Worm (Caenorhabditis elegans) whole organism, late embryonic: ENCODE measurements around the gene daf-31.
A peak's percentile ranks its signal among the peaks of the same experiment; 100 is the strongest.

Experiments used
- F13H6.1 ChIP-seq: sonication (generic microtip); optimal IDR thresholded peaks from 2 replicates; lab custom pipeline; 2016; ENCODE audit warnings: missing genetic modification characterization, missing compliant biosample characterization
- K09A11.1 ChIP-seq: sonication (generic microtip); optimal IDR thresholded peaks from 2 replicates; lab custom pipeline; 2017; ENCODE audit warnings: antibody characterized with exemption, mild to moderate bottlenecking, missing genetic modification characterization, missing compliant biosample characterization; ENCODE audit not compliant: insufficient read depth
- T23F11.4 ChIP-seq: fragments of 200-800 bp; sonication (Bioruptor generic); optimal IDR thresholded peaks from 2 replicates; lab custom pipeline; 2018; ENCODE audit warnings: mild to moderate bottlenecking, missing genetic modification characterization, missing compliant biosample characterization
- ama-1 ChIP-seq: fragments of 150-350 bp; optimal IDR thresholded peaks from 2 replicates; lab custom pipeline; 2014
- ceh-14 ChIP-seq: sonication (generic microtip); optimal IDR thresholded peaks from 2 replicates; lab custom pipeline; 2016; ENCODE audit warnings: missing genotype, missing genetic modification characterization, missing compliant biosample characterization
- ceh-19 ChIP-seq: fragments of 200-800 bp; sonication (Bioruptor generic); optimal IDR thresholded peaks from 2 replicates; lab custom pipeline; 2018; ENCODE audit warnings: mild to moderate bottlenecking, missing genetic modification characterization, missing compliant biosample characterization
- ceh-2 ChIP-seq: sonication (generic microtip); optimal IDR thresholded peaks from 2 replicates; lab custom pipeline; 2016; ENCODE audit warnings: missing genotype, missing genetic modification characterization, missing compliant biosample characterization
- ceh-24 ChIP-seq: sonication (generic microtip); optimal IDR thresholded peaks from 2 replicates; lab custom pipeline; 2016; ENCODE audit warnings: mild to moderate bottlenecking, missing genetic modification characterization, missing compliant biosample characterization
- ceh-31 ChIP-seq: sonication (generic microtip); optimal IDR thresholded peaks from 2 replicates; lab custom pipeline; 2016; ENCODE audit warnings: missing genetic modification characterization, missing compliant biosample characterization
- ceh-34 ChIP-seq: sonication (generic microtip); optimal IDR thresholded peaks from 2 replicates; lab custom pipeline; 2016; ENCODE audit warnings: mild to moderate bottlenecking, missing genetic modification characterization, missing compliant biosample characterization
- ceh-48 ChIP-seq: sonication (generic microtip); optimal IDR thresholded peaks from 2 replicates; lab custom pipeline; 2016; ENCODE audit warnings: missing genetic modification characterization, inconsistent platforms, missing compliant biosample characterization
- ceh-9 ChIP-seq: sonication (generic microtip); optimal IDR thresholded peaks from 2 replicates; lab custom pipeline; 2016; ENCODE audit warnings: mild to moderate bottlenecking, missing genetic modification characterization, inconsistent platforms, missing compliant biosample characterization
- che-1 ChIP-seq: sonication (generic microtip); optimal IDR thresholded peaks from 2 replicates; lab custom pipeline; 2016; ENCODE audit warnings: mild to moderate bottlenecking, missing genetic modification characterization, missing compliant biosample characterization
- dmd-4 ChIP-seq: sonication (generic microtip); optimal IDR thresholded peaks from 2 replicates; lab custom pipeline; 2016; ENCODE audit warnings: borderline replicate concordance, missing genetic modification characterization, missing compliant biosample characterization
- dve-1 ChIP-seq: sonication (generic microtip); optimal IDR thresholded peaks from 2 replicates; lab custom pipeline; 2017; ENCODE audit warnings: antibody characterized with exemption, mild to moderate bottlenecking, missing genetic modification characterization, missing compliant biosample characterization
- eyg-1 ChIP-seq: sonication (generic microtip); optimal IDR thresholded peaks from 2 replicates; lab custom pipeline; 2016; ENCODE audit warnings: missing genotype, missing genetic modification characterization, missing compliant biosample characterization
- fkh-6 ChIP-seq: sonication (generic microtip); optimal IDR thresholded peaks from 2 replicates; lab custom pipeline; 2016; ENCODE audit warnings: missing genetic modification characterization, missing compliant biosample characterization
- gmeb-2 ChIP-seq: sonication (generic microtip); optimal IDR thresholded peaks from 2 replicates; lab custom pipeline; 2016; ENCODE audit warnings: missing genetic modification characterization, inconsistent platforms, missing compliant biosample characterization
- hlh-13 ChIP-seq: fragments of 200-800 bp; sonication (Bioruptor generic); optimal IDR thresholded peaks from 2 replicates; lab custom pipeline; 2018; ENCODE audit warnings: mild to moderate bottlenecking, missing genetic modification characterization, missing compliant biosample characterization
- hlh-15 ChIP-seq: sonication (generic microtip); optimal IDR thresholded peaks from 2 replicates; lab custom pipeline; 2016; ENCODE audit warnings: missing genetic modification characterization, missing compliant biosample characterization
- hlh-6 ChIP-seq: sonication (generic microtip); optimal IDR thresholded peaks from 2 replicates; lab custom pipeline; 2016; ENCODE audit warnings: missing genotype, missing genetic modification characterization, missing compliant biosample characterization
- hlh-8 ChIP-seq: sonication (generic microtip); optimal IDR thresholded peaks from 2 replicates; lab custom pipeline; 2016; ENCODE audit warnings: missing genotype, missing genetic modification characterization, missing compliant biosample characterization
- lin-11 ChIP-seq: fragments of 200-800 bp; sonication (Bioruptor generic); optimal IDR thresholded peaks from 2 replicates; lab custom pipeline; 2018; ENCODE audit warnings: mild to moderate bottlenecking, missing genetic modification characterization, missing compliant biosample characterization
- mec-3 ChIP-seq: sonication (generic microtip); optimal IDR thresholded peaks from 2 replicates; lab custom pipeline; 2016; ENCODE audit warnings: borderline replicate concordance, missing genetic modification characterization, missing compliant biosample characterization
- nfya-1 ChIP-seq: sonication (generic microtip); optimal IDR thresholded peaks from 2 replicates; lab custom pipeline; 2017; ENCODE audit warnings: missing genetic modification characterization, mild to moderate bottlenecking, missing compliant biosample characterization, antibody characterized with exemption, moderate library complexity
- nhr-11 ChIP-seq: fragments of 150-350 bp; optimal IDR thresholded peaks from 2 replicates; lab custom pipeline; 2014; ENCODE audit warnings: missing biosample characterization, missing genetic modification characterization
- nhr-232 ChIP-seq: sonication (generic microtip); optimal IDR thresholded peaks from 2 replicates; lab custom pipeline; 2016; ENCODE audit warnings: missing genetic modification characterization, missing compliant biosample characterization
- npax-4 ChIP-seq: sonication (generic microtip); optimal IDR thresholded peaks from 2 replicates; lab custom pipeline; 2016; ENCODE audit warnings: missing genetic modification characterization, missing compliant biosample characterization
- odd-2 ChIP-seq: sonication (generic microtip); optimal IDR thresholded peaks from 2 replicates; lab custom pipeline; 2017; ENCODE audit warnings: antibody characterized with exemption, mild to moderate bottlenecking, missing genetic modification characterization, missing compliant biosample characterization
- pag-3 ChIP-seq: sonication (generic microtip); optimal IDR thresholded peaks from 2 replicates; lab custom pipeline; 2016; ENCODE audit warnings: missing compliant biosample characterization, missing genetic modification characterization, borderline replicate concordance
- pax-1 ChIP-seq: fragments of 150-350 bp; optimal IDR thresholded peaks from 2 replicates; lab custom pipeline; 2014; ENCODE audit warnings: missing biosample characterization, missing genetic modification characterization
- pha-2 ChIP-seq: sonication (generic microtip); optimal IDR thresholded peaks from 2 replicates; lab custom pipeline; 2017; ENCODE audit warnings: mild to moderate bottlenecking, missing genetic modification characterization, missing compliant biosample characterization
- pha-4 ChIP-seq: fragments of 150-350 bp; optimal IDR thresholded peaks from 2 replicates; lab custom pipeline; 2018; ENCODE audit warnings: missing biosample characterization, missing genetic modification reagents, missing genetic modification characterization
- pros-1 ChIP-seq: fragments of 150-350 bp; optimal IDR thresholded peaks from 2 replicates; lab custom pipeline; 2014; ENCODE audit warnings: missing biosample characterization, missing genetic modification reagents, missing genetic modification characterization
- ref-2 ChIP-seq: sonication (generic microtip); optimal IDR thresholded peaks from 2 replicates; lab custom pipeline; 2016; ENCODE audit warnings: missing genetic modification characterization, missing compliant biosample characterization
- rnt-1 ChIP-seq: sonication (generic microtip); optimal IDR thresholded peaks from 2 replicates; lab custom pipeline; 2016; ENCODE audit warnings: missing genetic modification characterization, missing compliant biosample characterization
- sdc-2 ChIP-seq: sonication (generic microtip); optimal IDR thresholded peaks from 2 replicates; lab custom pipeline; 2016; ENCODE audit warnings: missing genotype, missing genetic modification characterization, missing compliant biosample characterization
- sox-2 ChIP-seq: fragments of 200-800 bp; sonication (Bioruptor generic); IDR thresholded peaks from 2 replicates; pipeline ENCODE4 v1.3.6; 2022; ENCODE audit warnings: missing genetic modification reagents, missing genetic modification characterization, missing compliant biosample characterization
- sox-4 ChIP-seq: sonication (generic microtip); optimal IDR thresholded peaks from 2 replicates; lab custom pipeline; 2017; ENCODE audit warnings: mild to moderate bottlenecking, missing genetic modification characterization, inconsistent platforms, missing compliant biosample characterization
- tbx-2 ChIP-seq: sonication (generic microtip); optimal IDR thresholded peaks from 2 replicates; lab custom pipeline; 2016; ENCODE audit warnings: missing genetic modification characterization, missing compliant biosample characterization
- ttx-3 ChIP-seq: sonication (generic microtip); optimal IDR thresholded peaks from 2 replicates; lab custom pipeline; 2016; ENCODE audit warnings: missing genetic modification reagents, missing genetic modification characterization, missing compliant biosample characterization
- unc-42 ChIP-seq: sonication (generic microtip); optimal IDR thresholded peaks from 2 replicates; lab custom pipeline; 2016; ENCODE audit warnings: missing genotype, missing genetic modification characterization, missing compliant biosample characterization
- unc-55 ChIP-seq: sonication (generic microtip); optimal IDR thresholded peaks from 2 replicates; lab custom pipeline; 2017; ENCODE audit warnings: missing biosample characterization, missing genetic modification reagents, missing genetic modification characterization
- unc-86 ChIP-seq: sonication (generic microtip); optimal IDR thresholded peaks from 2 replicates; lab custom pipeline; 2016; ENCODE audit warnings: missing genetic modification characterization, missing compliant biosample characterization
- ztf-16 ChIP-seq: sonication (generic microtip); optimal IDR thresholded peaks from 2 replicates; lab custom pipeline; 2017; ENCODE audit warnings: missing genetic modification characterization, missing compliant biosample characterization

The daf-31 gene

DNA sequence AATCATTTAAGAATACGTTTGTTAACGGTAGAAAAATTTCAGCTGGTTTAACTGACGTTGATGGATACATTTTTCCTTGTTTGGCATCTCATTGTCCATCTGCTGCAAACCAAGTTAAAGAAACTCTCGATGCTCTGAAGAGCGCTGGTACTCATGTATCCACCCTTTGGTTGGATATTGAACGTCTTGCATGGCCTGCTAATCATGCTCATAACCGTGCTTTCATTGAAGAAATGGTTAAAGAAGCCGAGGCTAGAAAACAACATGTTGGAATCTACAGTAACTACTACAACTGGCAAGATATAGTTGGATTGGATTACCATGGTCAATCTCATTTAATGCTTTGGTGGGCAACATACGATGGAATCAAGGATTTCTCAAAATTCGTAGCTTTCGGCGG is 43.0 kb downstream of the daf-31 start:
- no peak for TF ChIP-seq nfya-1 (tag; lab: Kevin White, UChicago)
- TF ChIP-seq hlh-8 (tag; lab: Kevin White, UChicago), result no peak
- no peak for TF ChIP-seq ceh-14 (tag; lab: Kevin White, UChicago)
- no peak for TF ChIP-seq pha-2 (tag; lab: Kevin White, UChicago)
- TF ChIP-seq odd-2 (tag; lab: Kevin White, UChicago), result no peak

DNA sequence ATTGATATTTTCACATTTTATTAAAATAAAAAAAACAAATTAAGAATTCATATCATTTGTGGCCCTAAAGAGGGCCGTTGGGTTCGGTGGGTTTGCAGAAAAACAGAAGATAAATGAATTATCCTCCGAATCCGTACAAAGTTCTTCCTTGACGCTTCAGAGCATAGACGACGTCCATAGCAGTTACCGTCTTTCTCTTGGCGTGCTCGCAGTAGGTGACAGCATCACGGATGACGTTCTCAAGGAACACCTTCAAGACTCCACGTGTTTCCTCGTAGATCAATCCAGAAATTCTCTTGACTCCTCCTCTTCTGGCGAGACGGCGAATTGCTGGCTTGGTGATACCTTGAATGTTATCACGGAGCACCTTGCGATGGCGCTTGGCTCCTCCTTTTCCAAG is 43.5 kb downstream of the daf-31 start:
- TF ChIP-seq ama-1 (lab: Kevin White, UChicago) (peak; percentile 35), pha-2 (tag; lab: Kevin White, UChicago) (no peak), T23F11.4 (GFP tag; lab: Kevin White, UChicago) (no peak)

DNA sequence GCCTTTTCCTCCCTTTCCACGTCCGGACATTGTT is 43.7 kb downstream of the daf-31 start, which contains the start of gene his-31:
Gene his-31, minus strand, starts transcription at position 30 of the 34 bp plus-strand sequence.
- TF ChIP-seq che-1 (no peak), unc-55 (GFP tag; lab: Kevin White, UChicago) (no peak), ceh-48 (no peak), K09A11.1 (tag; lab: Kevin White, UChicago) (no peak), sox-4 (tag; lab: Kevin White, UChicago) (no peak), unc-42 (tag; lab: Kevin White, UChicago) (no peak), dve-1 (tag; lab: Kevin White, UChicago) (no peak), nhr-11 (tag; lab: Kevin White, UChicago) (no peak), pag-3 (tag; lab: Kevin White, UChicago) (no peak), fkh-6 (tag; lab: Kevin White, UChicago) (no peak), F13H6.1 (tag; lab: Kevin White, UChicago) (no peak), mec-3 (no peak), pax-1 (tag; lab: Kevin White, UChicago) (no peak), nhr-232 (tag; lab: Kevin White, UChicago) (no peak)

DNA sequence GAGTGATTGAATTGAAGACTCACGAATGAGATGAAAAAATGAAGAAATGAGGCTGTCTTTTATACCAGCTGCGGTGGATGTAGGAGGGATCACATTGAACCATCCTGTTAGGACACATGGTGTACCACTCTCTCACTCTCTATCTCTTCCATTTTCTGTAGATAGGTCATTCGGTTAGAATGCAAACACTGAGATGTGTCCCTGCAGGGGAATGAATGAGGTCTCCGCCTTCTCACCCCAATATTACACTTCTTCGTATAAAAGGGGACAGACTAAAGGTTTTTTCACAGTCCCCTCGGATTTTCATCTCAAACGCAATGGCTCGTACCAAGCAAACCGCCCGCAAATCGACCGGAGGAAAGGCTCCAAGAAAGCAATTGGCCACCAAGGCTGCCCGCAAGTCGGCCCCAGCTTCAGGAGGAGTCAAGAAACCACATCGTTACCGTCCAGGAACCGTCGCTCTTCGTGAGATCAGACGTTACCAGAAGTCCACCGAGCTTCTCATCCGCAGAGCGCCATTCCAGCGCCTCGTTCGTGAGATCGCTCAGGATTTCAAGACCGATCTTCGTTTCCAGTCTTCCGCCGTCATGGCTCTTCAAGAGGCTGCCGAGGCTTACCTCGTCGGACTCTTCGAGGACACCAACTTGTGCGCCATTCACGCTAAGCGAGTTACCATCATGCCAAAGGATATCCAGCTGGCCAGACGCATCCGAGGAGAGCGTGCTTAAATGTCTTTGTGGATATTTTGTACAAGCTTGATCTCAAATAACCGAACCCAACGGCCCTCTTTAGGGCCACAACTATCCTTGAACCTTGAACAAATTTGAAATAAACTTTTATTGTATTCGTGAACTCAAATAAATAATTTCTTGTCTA is 44.2 kb downstream of the daf-31 start, which contains the start of gene his-32:
Gene his-32, plus strand, starts transcription at position 318 of the 876 bp plus-strand sequence.
- peak; percentile 90 for TF ChIP-seq ref-2 (tag; lab: Kevin White, UChicago)
- peak; percentile 26 for TF ChIP-seq fkh-6 (tag; lab: Kevin White, UChicago)
- no peak for TF ChIP-seq unc-86 (tag; lab: Kevin White, UChicago)
- TF ChIP-seq hlh-8 (tag; lab: Kevin White, UChicago), result no peak
- TF ChIP-seq tbx-2 (tag; lab: Kevin White, UChicago), result peak; percentile 81
- TF ChIP-seq eyg-1, result no peak
- TF ChIP-seq sox-2, result peak; percentile 83
- no peak for TF ChIP-seq pha-4 (tag; lab: Kevin White, UChicago)
- TF ChIP-seq rnt-1 (tag; lab: Kevin White, UChicago), result peak; percentile 34
- TF ChIP-seq gmeb-2 (tag; lab: Kevin White, UChicago), result peak; percentile 3
- peak; percentile 52 for TF ChIP-seq ceh-2 (tag; lab: Kevin White, UChicago)
- TF ChIP-seq ceh-24, result no peak
- TF ChIP-seq ceh-31, result peak; percentile 86
- no peak for TF ChIP-seq T23F11.4 (GFP tag; lab: Kevin White, UChicago)
- no peak for TF ChIP-seq ceh-19 (GFP tag; lab: Kevin White, UChicago)
- TF ChIP-seq unc-55 (GFP tag; lab: Kevin White, UChicago), result peak; percentile 19
- no peak for TF ChIP-seq ceh-9
- peak; percentile 56 for TF ChIP-seq sdc-2 (tag; lab: Kevin White, UChicago)
- peak; percentile 5 for TF ChIP-seq pros-1
- TF ChIP-seq ttx-3 (tag; lab: Kevin White, UChicago), result no peak
- TF ChIP-seq ama-1 (lab: Kevin White, UChicago), result peak; percentile 89
- peak; percentile 85 for TF ChIP-seq ceh-34 (tag; lab: Kevin White, UChicago)
- no peak for TF ChIP-seq lin-11 (tag; lab: Kevin White, UChicago)
- TF ChIP-seq ztf-16 (tag; lab: Kevin White, UChicago), result peak; percentile 66
- TF ChIP-seq nhr-232 (tag; lab: Kevin White, UChicago), result no peak
- TF ChIP-seq hlh-13 (GFP tag; lab: Kevin White, UChicago), result no peak
- TF ChIP-seq mec-3, result no peak
- peak; percentile 85 for TF ChIP-seq pax-1 (tag; lab: Kevin White, UChicago)
- TF ChIP-seq ceh-48, result no peak
- TF ChIP-seq dmd-4 (tag; lab: Kevin White, UChicago), result no peak
- no peak for TF ChIP-seq npax-4
- TF ChIP-seq hlh-15 (tag; lab: Kevin White, UChicago), result no peak
- no peak for TF ChIP-seq hlh-6 (tag; lab: Kevin White, UChicago)
